Worm (Caenorhabditis elegans) whole organism, L4 larva: ENCODE measurements around the gene zipt-9.

Experiments used
- F10B5.3 ChIP-seq: sonication (generic microtip); optimal IDR thresholded peaks from 2 replicates; lab custom pipeline; 2016; ENCODE audit warnings: mild to moderate bottlenecking, missing genetic modification characterization, missing compliant biosample characterization
- F49E8.2 ChIP-seq: sonication (generic microtip); optimal IDR thresholded peaks from 2 replicates; lab custom pipeline; 2016; ENCODE audit warnings: missing compliant biosample characterization, mild to moderate bottlenecking, missing genetic modification characterization, borderline replicate concordance
- aly-2 ChIP-seq: sonication (generic microtip); optimal IDR thresholded peaks from 2 replicates; lab custom pipeline; 2018; ENCODE audit warnings: missing biosample characterization, missing genetic modification characterization
- ces-1 ChIP-seq: fragments of 150-350 bp; sonication (generic microtip); optimal IDR thresholded peaks from 4 replicates; lab custom pipeline; 2014; ENCODE audit warnings: missing biosample characterization, missing genetic modification reagents, missing genetic modification characterization
- fos-1 ChIP-seq: fragments of 150-350 bp; optimal IDR thresholded peaks from 2 replicates; lab custom pipeline; 2014; ENCODE audit warnings: missing biosample characterization, missing genetic modification characterization
- hlh-30 ChIP-seq: sonication (generic microtip); optimal IDR thresholded peaks from 2 replicates; lab custom pipeline; 2017; ENCODE audit warnings: antibody characterized with exemption, mild to moderate bottlenecking, missing genetic modification characterization, missing compliant biosample characterization; ENCODE audit not compliant: insufficient read depth
- lin-39 ChIP-seq: fragments of 150-350 bp; optimal IDR thresholded peaks from 2 replicates; lab custom pipeline; 2014; ENCODE audit warnings: missing biosample characterization, missing genetic modification reagents, missing genetic modification characterization
- lsy-2 ChIP-seq, 2 experiments: fragments of 150-350 bp in 1 of 2; sonication (generic microtip) in 1 of 2; optimal IDR thresholded peaks; 2 replicates each; lab custom pipeline; 2014 to 2017; ENCODE audit warnings: missing biosample characterization in 2 of 2, missing genetic modification characterization in 2 of 2
- mep-1 ChIP-seq: fragments of 150-350 bp; sonication (generic microtip); optimal IDR thresholded peaks from 3 replicates; lab custom pipeline; 2014; ENCODE audit warnings: missing biosample characterization, missing genetic modification characterization
- nhr-77 ChIP-seq: fragments of 150-350 bp; optimal IDR thresholded peaks from 2 replicates; lab custom pipeline; 2014; ENCODE audit warnings: missing biosample characterization, missing genetic modification characterization
- pha-4 ChIP-seq, 2 experiments: fragments of 150-350 bp in 1 of 2; fragments of 200-800 bp in 1 of 2; sonication (Bioruptor generic) in 1 of 2; IDR thresholded peaks in 1 of 2; optimal IDR thresholded peaks in 1 of 2; 2 replicates each; pipeline versions ENCODE4 v1.3.6 to Lab custom; 2014 to 2022; ENCODE audit warnings: missing genetic modification characterization in 2 of 2, missing genetic modification reagents in 2 of 2, missing biosample characterization in 1 of 2, missing compliant biosample characterization in 1 of 2
- snpc-4 ChIP-seq: fragments of 150-350 bp; optimal IDR thresholded peaks from 2 replicates; lab custom pipeline; 2014; ENCODE audit warnings: missing biosample characterization, missing genetic modification characterization

ce11 chrV:13716531-13716930 is 1.5 kb upstream of the zipt-9 start, which contains the start of gene T01D3.6:
- TF ChIP-seq mep-1 (tag; lab: Kevin White, UChicago), result no peak
- no peak for TF ChIP-seq nhr-77 (tag; lab: Kevin White, UChicago)
- no peak for TF ChIP-seq fos-1 (tag; lab: Kevin White, UChicago)
- TF ChIP-seq F10B5.3 (tag; lab: Kevin White, UChicago), result no peak
- no peak for TF ChIP-seq snpc-4
- TF ChIP-seq lin-39, result no peak
- no peak for TF ChIP-seq ces-1
- no peak for TF ChIP-seq hlh-30 (tag; lab: Kevin White, UChicago)
- TF ChIP-seq F49E8.2 (tag; lab: Kevin White, UChicago), result no peak
- no peak for TF ChIP-seq aly-2
- no peak for TF ChIP-seq pha-4 (GFP tag; IDR thresholded peaks at IDR 0.05; lab: Robert Waterston, UW)
- TF ChIP-seq pha-4 (tag; optimal IDR thresholded peaks at IDR 0.05; lab: Kevin White, UChicago), result no peak
- TF ChIP-seq lsy-2 (tag; optimal IDR thresholded peaks at IDR 0.05; lab: Kevin White, UChicago), result no peak
